Worm (Caenorhabditis elegans) whole organism, L4/young adult: ENCODE measurements around the gene drh-1.

ENCODE experiments used
- W03F9.2 ChIP-seq: fragments of 150-350 bp; optimal IDR thresholded peaks from 2 replicates; lab custom pipeline; 2014; ENCODE audit warnings: missing biosample characterization, missing genetic modification characterization
- dao-5 ChIP-seq: sonication (generic microtip); optimal IDR thresholded peaks from 2 replicates; lab custom pipeline; 2016; ENCODE audit warnings: missing genotype, missing genetic modification characterization, moderate library complexity, missing compliant biosample characterization
- him-1 ChIP-seq: sonication (generic microtip); optimal IDR thresholded peaks from 2 replicates; lab custom pipeline; 2016; ENCODE audit warnings: missing genotype, missing genetic modification reagents, missing genetic modification characterization, missing compliant biosample characterization

Gene drh-1

DNA sequence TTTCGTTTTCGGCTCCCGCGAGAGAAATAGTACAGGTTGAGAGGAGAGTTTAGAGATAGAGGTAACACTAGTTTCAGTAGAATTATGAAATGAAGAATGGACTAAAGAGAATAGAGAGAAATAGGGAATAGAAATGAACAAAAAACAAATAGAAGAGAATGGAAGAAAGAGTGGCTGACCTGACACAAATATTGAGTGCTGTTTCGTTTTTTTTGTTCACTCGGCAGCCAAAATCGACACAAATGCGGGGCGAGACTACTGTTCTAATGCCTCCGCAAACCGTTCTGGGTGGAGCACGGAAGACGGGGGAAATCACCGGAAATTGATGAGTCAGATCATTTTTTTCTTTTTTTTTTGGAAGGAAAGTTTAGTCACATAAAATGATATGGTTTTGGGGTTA, 40.5 kb downstream of the drh-1 start:
- TF ChIP-seq W03F9.2 (tag; lab: Kevin White, UChicago) (no peak), dao-5 (no peak), him-1 (tag; lab: Kevin White, UChicago) (no peak)

DNA sequence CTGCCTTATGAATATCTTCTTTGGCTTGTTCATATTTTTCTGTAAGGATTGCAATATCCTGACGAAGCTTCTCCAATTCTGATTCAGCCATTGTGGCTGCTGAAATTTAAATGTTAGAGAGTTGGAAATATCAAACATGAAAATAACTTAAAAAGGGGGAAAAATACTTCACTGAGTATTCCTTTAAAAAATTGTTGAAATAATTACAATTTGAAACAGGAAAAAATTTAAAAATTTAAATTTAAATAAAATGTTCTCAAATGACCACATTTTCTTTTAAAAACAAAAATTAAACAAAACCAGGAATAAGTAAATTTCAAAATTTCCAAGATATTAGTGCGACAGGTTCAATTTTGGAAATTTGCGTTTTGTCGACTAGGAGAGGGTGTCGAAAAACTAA, 40.9 kb downstream of the drh-1 start, which contains the start of gene bicd-1:
TSS of gene bicd-1 (minus strand) at position 101 of the 400 bp plus-strand sequence.
- TF ChIP-seq him-1 (tag; lab: Kevin White, UChicago) = no peak
- TF ChIP-seq W03F9.2 (tag; lab: Kevin White, UChicago) = no peak
- TF ChIP-seq dao-5 = no peak

DNA sequence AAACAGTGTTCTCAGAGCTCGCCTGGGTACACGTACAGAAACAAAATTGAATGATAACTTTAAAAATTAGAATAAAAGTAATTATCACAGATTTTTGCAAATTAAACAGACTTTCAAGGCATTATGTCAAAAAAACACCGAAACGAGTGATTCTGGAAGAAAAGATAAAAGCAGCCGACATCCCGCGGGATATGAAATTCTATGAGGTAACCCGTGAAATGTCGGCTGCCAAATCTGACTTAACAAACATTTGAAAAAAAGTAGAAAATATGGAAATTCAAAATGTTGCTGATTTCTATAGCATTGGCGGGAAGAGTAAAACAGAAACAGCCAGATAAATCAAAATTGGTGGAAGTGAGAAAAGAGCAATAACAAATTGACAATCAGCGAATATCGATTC, 47.5 kb downstream of the drh-1 start:
- TF ChIP-seq W03F9.2 (tag; lab: Kevin White, UChicago) (no peak), him-1 (tag; lab: Kevin White, UChicago) (no peak), dao-5 (no peak)

DNA sequence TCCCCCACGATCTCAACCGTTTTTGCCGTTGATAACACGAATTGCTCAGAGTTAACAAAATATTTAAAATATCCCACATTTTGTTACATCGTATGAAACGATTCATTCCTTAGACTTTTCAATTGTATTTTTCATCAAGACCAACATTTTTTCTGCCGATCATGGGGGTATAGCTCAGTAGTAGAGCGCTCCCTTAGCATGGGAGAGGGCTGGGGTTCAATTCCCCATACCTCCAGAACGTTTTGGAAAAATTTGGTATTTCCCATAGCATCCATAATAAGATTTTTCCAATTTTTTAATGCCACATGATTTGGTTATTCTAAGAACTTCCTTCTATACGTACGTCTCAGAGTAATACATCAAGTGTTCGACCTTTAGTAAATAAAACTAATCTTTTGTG, 51.1 kb downstream of the drh-1 start:
- TF ChIP-seq him-1 (tag; lab: Kevin White, UChicago) (no peak), W03F9.2 (tag; lab: Kevin White, UChicago) (no peak), dao-5 (no peak)

DNA sequence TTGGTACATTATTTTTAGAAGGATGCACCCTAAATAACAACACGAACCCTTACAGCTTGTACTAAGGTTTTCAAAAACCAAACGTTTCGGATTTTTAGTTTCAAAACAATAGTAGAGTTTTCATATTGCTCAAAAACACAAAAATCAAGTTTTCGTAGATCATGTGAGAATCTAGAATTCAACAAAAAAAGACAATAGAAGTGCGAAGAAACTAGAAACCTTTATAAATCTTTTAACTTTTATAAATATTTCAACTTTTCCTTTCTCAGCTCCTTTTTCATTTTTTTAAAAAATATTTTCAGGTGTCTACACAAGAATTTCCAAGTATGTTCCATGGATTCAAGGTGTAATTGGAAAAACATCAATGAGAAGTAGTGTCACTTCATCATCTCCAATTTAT, 52.7 kb downstream of the drh-1 start, which contains the start of gene best-9:
TSS of gene best-9 (plus strand) at position 301 of the 400 bp plus-strand sequence.
- TF ChIP-seq him-1 (tag; lab: Kevin White, UChicago) (no peak), dao-5 (no peak), W03F9.2 (tag; lab: Kevin White, UChicago) (no peak)
